Fruit fly (Drosophila melanogaster) whole organism, embryonic: ENCODE measurements around the gene Jhbp1.

ENCODE experiments used
- Adf1 ChIP-seq: fragments of 200-800 bp; sonication (Bioruptor generic); IDR thresholded peaks from 2 replicates; pipeline ENCODE4 v1.3.6; 2022; ENCODE audit warnings: missing biosample characterization, missing genetic modification characterization
- Bdp1 ChIP-seq: fragments of 200-800 bp; sonication (Bioruptor generic); optimal IDR thresholded peaks from 3 replicates; lab custom pipeline; 2016; ENCODE audit warnings: missing biosample characterization, missing genetic modification characterization
- CG11247 ChIP-seq: fragments of 200-800 bp; sonication (Bioruptor generic); IDR thresholded peaks from 2 replicates; pipeline ENCODE4 v1.3.6; 2022; ENCODE audit warnings: missing biosample characterization, missing genetic modification characterization
- CG14050 ChIP-seq: fragments of 200-800 bp; sonication (Bioruptor generic); IDR thresholded peaks from 3 replicates; pipeline ENCODE4 v1.3.6; 2022; ENCODE audit warnings: missing biosample characterization, missing genetic modification characterization
- CG14710 ChIP-seq: fragments of 200-800 bp; sonication (Bioruptor generic); optimal IDR thresholded peaks from 3 replicates; lab custom pipeline; 2019; ENCODE audit warnings: missing biosample characterization, mild to moderate bottlenecking, missing genetic modification characterization, moderate library complexity
- CG15073 ChIP-seq: fragments of 200-800 bp; sonication (Bioruptor generic); optimal IDR thresholded peaks from 2 replicates; lab custom pipeline; 2016; ENCODE audit warnings: missing biosample characterization, missing genetic modification characterization
- CG17359 ChIP-seq: fragments of 200-800 bp; sonication (Bioruptor generic); optimal IDR thresholded peaks from 3 replicates; lab custom pipeline; 2018; ENCODE audit warnings: missing biosample characterization, mild to moderate bottlenecking, missing genetic modification characterization, moderate library complexity
- CG18011 ChIP-seq: fragments of 200-800 bp; sonication (Bioruptor generic); optimal IDR thresholded peaks from 2 replicates; lab custom pipeline; 2017; ENCODE audit warnings: missing biosample characterization, missing genetic modification characterization, mild to moderate bottlenecking, moderate library complexity, missing genotype
- CG2116 ChIP-seq: fragments of 200-800 bp; sonication (Bioruptor generic); optimal IDR thresholded peaks from 3 replicates; lab custom pipeline; 2018; ENCODE audit warnings: missing biosample characterization, mild to moderate bottlenecking, missing genetic modification characterization
- CG30020 ChIP-seq: fragments of 200-800 bp; optimal IDR thresholded peaks from 2 replicates; lab custom pipeline; 2019; ENCODE audit warnings: missing biosample characterization, mild to moderate bottlenecking, missing genetic modification characterization, moderate library complexity
- CG30431 ChIP-seq: fragments of 200-800 bp; sonication (Bioruptor generic); optimal IDR thresholded peaks from 2 replicates; lab custom pipeline; 2017; ENCODE audit warnings: missing biosample characterization, missing genetic modification characterization
- CG31388 ChIP-seq: fragments of 200-800 bp; sonication (Bioruptor generic); optimal IDR thresholded peaks from 2 replicates; lab custom pipeline; 2016; ENCODE audit warnings: missing biosample characterization, missing genetic modification characterization
- CG3407 ChIP-seq: fragments of 200-800 bp; sonication (Bioruptor generic); optimal IDR thresholded peaks from 2 replicates; lab custom pipeline; 2018; ENCODE audit warnings: missing biosample characterization, mild to moderate bottlenecking, missing genetic modification characterization
- CG4282 ChIP-seq: fragments of 200-800 bp; sonication (Bioruptor generic); optimal IDR thresholded peaks from 2 replicates; lab custom pipeline; 2016; ENCODE audit warnings: missing biosample characterization, missing genetic modification characterization
- CG4820 ChIP-seq: fragments of 200-800 bp; sonication (Bioruptor generic); optimal IDR thresholded peaks from 3 replicates; lab custom pipeline; 2016; ENCODE audit warnings: missing biosample characterization, missing genetic modification characterization
- CG6175 ChIP-seq: fragments of 200-800 bp; sonication (Bioruptor generic); IDR thresholded peaks from 3 replicates; pipeline ENCODE4 v1.3.6; 2022; ENCODE audit warnings: missing biosample characterization, missing genetic modification characterization
- CG6254 ChIP-seq: fragments of 200-800 bp; sonication (Bioruptor generic); optimal IDR thresholded peaks from 3 replicates; lab custom pipeline; 2017; ENCODE audit warnings: mild to moderate bottlenecking, missing biosample characterization, missing genetic modification reagents, missing genetic modification characterization
- CG7556 ChIP-seq: fragments of 200-800 bp; sonication (Bioruptor generic); optimal IDR thresholded peaks from 2 replicates; lab custom pipeline; 2017; ENCODE audit warnings: missing biosample characterization, mild to moderate bottlenecking, missing genetic modification characterization
- CG8388 ChIP-seq: fragments of 200-800 bp; sonication (Bioruptor generic); optimal IDR thresholded peaks from 2 replicates; lab custom pipeline; 2019; ENCODE audit warnings: missing biosample characterization, mild to moderate bottlenecking, missing genetic modification characterization, moderate library complexity
- CG8924 ChIP-seq: fragments of 200-800 bp; optimal IDR thresholded peaks from 3 replicates; lab custom pipeline; 2019; ENCODE audit warnings: missing biosample characterization, mild to moderate bottlenecking, missing genetic modification characterization, moderate library complexity
- CG8944 ChIP-seq: fragments of 200-800 bp; sonication (Bioruptor generic); optimal IDR thresholded peaks from 3 replicates; lab custom pipeline; 2016; ENCODE audit warnings: missing biosample characterization, missing genetic modification characterization
- CG9215 ChIP-seq: fragments of 200-800 bp; sonication (Bioruptor generic); IDR thresholded peaks from 2 replicates; pipeline ENCODE4 v1.3.6; 2022; ENCODE audit warnings: missing biosample characterization, missing genetic modification characterization
- CrebB ChIP-seq: fragments of 200-800 bp; sonication (Bioruptor generic); optimal IDR thresholded peaks from 3 replicates; lab custom pipeline; 2018; ENCODE audit warnings: missing biosample characterization, mild to moderate bottlenecking, missing genetic modification characterization
- Doc2 ChIP-seq: fragments of 200-800 bp; sonication (Bioruptor generic); IDR thresholded peaks from 2 replicates; pipeline ENCODE4 v1.3.6; 2022; ENCODE audit warnings: missing biosample characterization, missing genetic modification characterization
- E2f1 ChIP-seq: fragments of 200-800 bp; sonication (Bioruptor generic); IDR thresholded peaks from 2 replicates; pipeline ENCODE4 v1.3.6; 2022; ENCODE audit warnings: missing biosample characterization, missing genetic modification characterization
- HLH4C ChIP-seq: fragments of 200-800 bp; sonication (Bioruptor generic); IDR thresholded peaks from 3 replicates; pipeline ENCODE4 v1.3.6; 2022; ENCODE audit warnings: missing biosample characterization, missing genetic modification characterization; ENCODE audit not compliant: partially characterized antibody
- HLH54F ChIP-seq: fragments of 200-800 bp; sonication (Bioruptor generic); optimal IDR thresholded peaks from 3 replicates; lab custom pipeline; 2016; ENCODE audit warnings: missing biosample characterization, missing genetic modification characterization
- Hmx ChIP-seq: fragments of 200-800 bp; sonication (Bioruptor generic); optimal IDR thresholded peaks from 2 replicates; lab custom pipeline; 2016; ENCODE audit warnings: missing biosample characterization, missing genetic modification characterization
- NfI ChIP-seq: fragments of 200-800 bp; sonication (Bioruptor generic); optimal IDR thresholded peaks from 3 replicates; lab custom pipeline; 2018; ENCODE audit warnings: missing biosample characterization, mild to moderate bottlenecking, missing genetic modification characterization, moderate library complexity
- Oli ChIP-seq: fragments of 200-800 bp; sonication (Bioruptor generic); optimal IDR thresholded peaks from 2 replicates; lab custom pipeline; 2018; ENCODE audit warnings: missing biosample characterization, mild to moderate bottlenecking, missing genetic modification characterization, moderate library complexity
- Opbp ChIP-seq: fragments of 200-800 bp; sonication (Bioruptor generic); IDR thresholded peaks from 3 replicates; pipeline ENCODE4 v1.3.6; 2022; ENCODE audit warnings: missing biosample characterization, missing genetic modification characterization; ENCODE audit not compliant: partially characterized antibody
- Rfx ChIP-seq: fragments of 200-800 bp; sonication (Bioruptor generic); IDR thresholded peaks from 2 replicates; pipeline ENCODE4 v1.3.6; 2022; ENCODE audit warnings: missing biosample characterization, missing genetic modification characterization
- Scr ChIP-seq: fragments of 200-800 bp; sonication (Bioruptor generic); IDR thresholded peaks from 2 replicates; pipeline ENCODE4 v1.3.6; 2022; ENCODE audit warnings: missing biosample characterization, missing genetic modification characterization; ENCODE audit not compliant: partially characterized antibody
- Sin3A ChIP-seq: fragments of >200 bp; optimal IDR thresholded peaks from 2 replicates; lab custom pipeline; 2018
- Six4 ChIP-seq: fragments of 200-800 bp; sonication (Bioruptor generic); optimal IDR thresholded peaks from 2 replicates; lab custom pipeline; 2016; ENCODE audit warnings: missing biosample characterization, missing genetic modification characterization
- Sox100B ChIP-seq: fragments of 200-800 bp; sonication (Bioruptor generic); optimal IDR thresholded peaks from 3 replicates; lab custom pipeline; 2018; ENCODE audit warnings: missing biosample characterization, mild to moderate bottlenecking, missing genetic modification characterization
- abd-A ChIP-seq: fragments of 200-800 bp; sonication (Bioruptor generic); optimal IDR thresholded peaks from 3 replicates; lab custom pipeline; 2019; ENCODE audit warnings: missing biosample characterization, mild to moderate bottlenecking, missing genetic modification characterization, moderate library complexity
- ash1 ChIP-seq: fragments of 200-800 bp; sonication (Bioruptor generic); optimal IDR thresholded peaks from 2 replicates; lab custom pipeline; 2018; ENCODE audit warnings: missing biosample characterization, mild to moderate bottlenecking, missing genetic modification characterization
- ci ChIP-seq: fragments of 200-800 bp; sonication (Bioruptor generic); IDR thresholded peaks from 3 replicates; pipeline ENCODE4 v1.3.6; 2022; ENCODE audit warnings: missing biosample characterization, missing genetic modification characterization
- danr ChIP-seq: fragments of 200-800 bp; sonication (Bioruptor generic); IDR thresholded peaks from 2 replicates; pipeline ENCODE4 v1.3.6; 2022; ENCODE audit warnings: missing biosample characterization, missing genetic modification characterization
- fu2 ChIP-seq: fragments of 200-800 bp; sonication (Bioruptor generic); optimal IDR thresholded peaks from 2 replicates; lab custom pipeline; 2016; ENCODE audit warnings: missing biosample characterization, missing genetic modification characterization
- jigr1 ChIP-seq: fragments of 200-800 bp; sonication (Bioruptor generic); IDR thresholded peaks from 3 replicates; pipeline ENCODE4 v1.3.6; 2022; ENCODE audit warnings: missing biosample characterization, missing genetic modification characterization
- kah ChIP-seq: fragments of 200-800 bp; sonication (Bioruptor generic); optimal IDR thresholded peaks from 2 replicates; lab custom pipeline; 2018; ENCODE audit warnings: missing biosample characterization, mild to moderate bottlenecking, missing genetic modification characterization
- ken ChIP-seq: fragments of 200-800 bp; sonication (Bioruptor generic); IDR thresholded peaks from 3 replicates; pipeline ENCODE4 v1.3.6; 2022; ENCODE audit warnings: missing biosample characterization, missing genetic modification characterization
- maf-S ChIP-seq: fragments of 200-800 bp; sonication (Bioruptor generic); optimal IDR thresholded peaks from 2 replicates; lab custom pipeline; 2016; ENCODE audit warnings: missing biosample characterization, missing genetic modification characterization
- p53 ChIP-seq: fragments of 200-800 bp; sonication (Bioruptor generic); optimal IDR thresholded peaks from 2 replicates; lab custom pipeline; 2016; ENCODE audit warnings: missing biosample characterization, missing genetic modification characterization
- pfk ChIP-seq: fragments of 200-800 bp; sonication (Bioruptor generic); optimal IDR thresholded peaks from 2 replicates; lab custom pipeline; 2018; ENCODE audit warnings: missing biosample characterization, mild to moderate bottlenecking, missing genetic modification characterization, moderate library complexity
- pzg ChIP-seq: fragments of 200-800 bp; sonication (Bioruptor generic); optimal IDR thresholded peaks from 3 replicates; lab custom pipeline; 2018; ENCODE audit warnings: missing biosample characterization, mild to moderate bottlenecking, missing genetic modification characterization, moderate library complexity
- sc ChIP-seq, 3 experiments: fragments of >200 bp in 2 of 3; fragments of 200-800 bp in 1 of 3; sonication (Bioruptor generic) in 1 of 3; optimal IDR thresholded peaks; 2 replicates in 2 of 3; 3 replicates in 1 of 3; lab custom pipeline; 2017; ENCODE audit warnings: mild to moderate bottlenecking in 1 of 3, missing biosample characterization in 1 of 3, missing genetic modification characterization in 1 of 3, missing genetic modification reagents in 1 of 3
- seq ChIP-seq: fragments of 200-800 bp; sonication (Bioruptor generic); IDR thresholded peaks from 2 replicates; pipeline ENCODE4 v1.3.6; 2022; ENCODE audit warnings: missing biosample characterization, missing genetic modification characterization
- slp2 ChIP-seq: fragments of 200-800 bp; sonication (Bioruptor generic); optimal IDR thresholded peaks from 2 replicates; lab custom pipeline; 2016; ENCODE audit warnings: missing biosample characterization, missing genetic modification characterization

Jhbp1 gene

DNA sequence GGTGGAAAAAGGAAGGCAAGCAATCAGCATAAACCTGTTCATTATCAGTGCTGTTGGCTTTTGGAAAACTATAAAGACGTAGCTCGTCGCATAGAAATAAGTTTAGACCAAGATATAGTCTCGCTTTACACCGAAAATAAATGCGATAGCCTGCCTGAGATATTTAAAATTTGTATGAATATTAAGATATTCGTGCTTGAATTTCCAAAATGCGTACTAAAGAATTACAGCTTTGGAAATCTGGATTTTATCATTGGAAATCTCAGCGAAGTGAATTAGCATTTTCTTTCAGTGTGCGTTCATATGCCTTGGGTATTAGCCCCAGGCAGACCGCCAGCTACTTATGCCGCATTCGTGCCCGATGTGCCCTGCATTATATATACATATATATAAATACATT lies 44.9 kb downstream of the Jhbp1 start (continued):
- TF ChIP-seq Doc2 (GFP tag; lab: Robert Waterston, UW) (peak; percentile 68; the same call in 1 of the 2 replicates), kah (peak; percentile 86), CG17359 (tag; lab: Kevin White, UChicago) (peak; percentile 94), ken (GFP tag; lab: Robert Waterston, UW) (peak; percentile 91), CG4282 (GFP tag; lab: Kevin White, UChicago) (peak; percentile 32), Bdp1 (GFP tag; lab: Kevin White, UChicago) (peak; percentile 77), Hmx (GFP tag; lab: Kevin White, UChicago) (peak; percentile 14), CG8924 (peak; percentile 92), CG14050 (GFP tag; lab: Robert Waterston, UW) (peak; percentile 85), jigr1 (GFP tag; lab: Robert Waterston, UW) (peak; percentile 78; the same call in 2 of the 3 replicates), maf-S (GFP tag; lab: Kevin White, UChicago) (peak; percentile 86), ash1 (GFP tag; lab: Kevin White, UChicago) (no peak), CrebB (tag; lab: Kevin White, UChicago) (peak; percentile 82), slp2 (peak; percentile 82), seq (GFP tag; lab: Robert Waterston, UW) (peak; percentile 93), sc (optimal IDR thresholded peaks at IDR 0.05; lab: Kevin White, UChicago) (no peak), sc (GFP tag; optimal IDR thresholded peaks at IDR 0.05; lab: Kevin White, UChicago) (peak; percentile 83), abd-A (tag; lab: Kevin White, UChicago) (peak; percentile 85), p53 (GFP tag; lab: Kevin White, UChicago) (peak; percentile 46), Adf1 (GFP tag; lab: Robert Waterston, UW) (0 out of 2 replicates have a peak, but pooled peaks have one; percentile 33), HLH4C (GFP tag; lab: Robert Waterston, UW) (no peak), HLH54F (peak; percentile 82), E2f1 (GFP tag; lab: Robert Waterston, UW) (peak; percentile 91), fu2 (GFP tag; lab: Kevin White, UChicago) (peak; percentile 79), CG6254 (GFP tag; lab: Kevin White, UChicago) (peak; percentile 90), CG18011 (GFP tag; lab: Kevin White, UChicago) (peak; percentile 60), CG14710 (tag; lab: Kevin White, UChicago) (peak; percentile 89), pfk (GFP tag; lab: Kevin White, UChicago) (no peak), NfI (GFP tag; lab: Kevin White, UChicago) (peak; percentile 89), CG7556 (peak; percentile 90), CG15073 (peak; percentile 59), CG30020 (tag; lab: Kevin White, UChicago) (peak; percentile 66), Sox100B (GFP tag; lab: Kevin White, UChicago) (peak; percentile 91), Scr (GFP tag; lab: Robert Waterston, UW) (no peak), Rfx (GFP tag; lab: Robert Waterston, UW) (peak; percentile 88), pzg (GFP tag; lab: Kevin White, UChicago) (no peak), CG6175 (GFP tag; lab: Robert Waterston, UW) (peak; percentile 69; the same call in 1 of the 3 replicates), CG3407 (peak; percentile 86), CG8388 (GFP tag; lab: Kevin White, UChicago) (peak; percentile 92), CG11247 (GFP tag; lab: Robert Waterston, UW) (peak; percentile 79), CG9215 (GFP tag; lab: Robert Waterston, UW) (peak; percentile 71), ci (GFP tag; lab: Robert Waterston, UW) (peak; percentile 96), Sin3A (lab: Kevin White, UChicago) (no peak), danr (GFP tag; lab: Robert Waterston, UW) (peak; percentile 65; the same call in 1 of the 2 replicates), CG2116 (GFP tag; lab: Kevin White, UChicago) (peak; percentile 52), CG4820 (GFP tag; lab: Kevin White, UChicago) (peak; percentile 93), CG31388 (peak; percentile 64), Opbp (GFP tag; lab: Robert Waterston, UW) (no peak), Oli (peak; percentile 94), Six4 (GFP tag; lab: Kevin White, UChicago) (peak; percentile 92), CG30431 (GFP tag; lab: Kevin White, UChicago) (peak; percentile 87), CG8944 (GFP tag; lab: Kevin White, UChicago) (peak; percentile 85)
